Worm (Caenorhabditis elegans) whole organism, early embryonic: ENCODE results near the gene C50F4.4.

Experiments used
- B0310.2 ChIP-seq: sonication (generic microtip); optimal IDR thresholded peaks from 2 replicates; lab custom pipeline; 2016; ENCODE audit warnings: mild to moderate bottlenecking, missing genetic modification characterization, missing compliant biosample characterization
- ama-1 ChIP-seq: fragments of 150-350 bp; optimal IDR thresholded peaks from 2 replicates; lab custom pipeline; 2014
- ceh-13 ChIP-seq: fragments of 200-800 bp; sonication (Bioruptor generic); optimal IDR thresholded peaks from 2 replicates; lab custom pipeline; 2018; ENCODE audit warnings: mild to moderate bottlenecking, missing genetic modification characterization, missing compliant biosample characterization
- ceh-36 ChIP-seq: sonication (generic microtip); optimal IDR thresholded peaks from 2 replicates; lab custom pipeline; 2016; ENCODE audit warnings: missing genetic modification characterization, inconsistent platforms, missing compliant biosample characterization
- flt-1 ChIP-seq: fragments of 200-800 bp; sonication (Bioruptor generic); IDR thresholded peaks from 2 replicates; pipeline ENCODE4 v1.3.6; 2022; ENCODE audit warnings: missing genetic modification characterization, missing compliant biosample characterization
- hmbx-1 ChIP-seq: sonication (generic microtip); optimal IDR thresholded peaks from 2 replicates; lab custom pipeline; 2016; ENCODE audit warnings: mild to moderate bottlenecking, missing genetic modification characterization, missing compliant biosample characterization
- scrt-1 ChIP-seq: fragments of 200-800 bp; sonication (Bioruptor generic); IDR thresholded peaks from 2 replicates; pipeline ENCODE4 v1.3.6; 2022; ENCODE audit warnings: missing genetic modification characterization, missing compliant biosample characterization
- sea-1 ChIP-seq: fragments of 200-800 bp; sonication (Bioruptor generic); conservative IDR thresholded peaks from 2 replicates; pipeline ENCODE4 v1.3.6; 2022; ENCODE audit warnings: missing genetic modification characterization, missing compliant biosample characterization
- tbx-37 ChIP-seq: fragments of 200-800 bp; sonication (Bioruptor generic); conservative IDR thresholded peaks from 2 replicates; pipeline ENCODE4 v1.3.6; 2022; ENCODE audit warnings: missing genetic modification reagents, missing genetic modification characterization, missing compliant biosample characterization

ce11 chrV:9491440-9492160 is 45.0 kb upstream of the C50F4.4 start, which contains the start of gene K06A4.7:
- TF ChIP-seq ama-1 (lab: Kevin White, UChicago) = no peak
- no peak for TF ChIP-seq ceh-13
- TF ChIP-seq ceh-36 (tag; lab: Kevin White, UChicago) = no peak
- TF ChIP-seq sea-1 (GFP tag; lab: Robert Waterston, UW) = no peak
- no peak for TF ChIP-seq flt-1 (GFP tag; lab: Robert Waterston, UW)
- TF ChIP-seq scrt-1 (GFP tag; lab: Robert Waterston, UW) = no peak
- no peak for TF ChIP-seq B0310.2 (tag; lab: Kevin White, UChicago)
- TF ChIP-seq tbx-37 (GFP tag; lab: Robert Waterston, UW) = no peak
- TF ChIP-seq hmbx-1 = no peak
